Worm (Caenorhabditis elegans): ENCODE data around the gene tag-314.

DNA sequence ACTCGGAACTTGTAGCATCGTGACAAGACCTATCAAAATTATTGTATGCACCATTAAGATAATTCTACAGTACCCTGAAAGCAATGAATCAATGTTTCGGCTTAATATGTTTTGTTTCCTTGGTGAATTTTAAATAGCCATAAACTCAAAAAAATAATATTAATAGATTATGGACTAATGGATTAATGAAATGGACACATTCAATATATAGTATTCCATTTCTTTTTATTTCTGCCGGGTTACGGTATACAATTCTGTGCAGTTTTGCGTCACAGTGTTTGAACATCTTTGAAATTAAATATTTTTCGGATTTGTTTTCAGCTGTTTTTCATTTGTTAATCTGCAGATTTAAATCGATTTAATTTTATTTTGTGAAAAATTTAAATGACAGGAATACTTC, 8.1 kb upstream of the tag-314 start, which contains the start of gene set-22:
- no peak for TF ChIP-seq lim-6 (tag; optimal IDR thresholded peaks at IDR 0.05)
- no peak for TF ChIP-seq ama-1 (optimal IDR thresholded peaks at IDR 0.05)
- no peak for TF ChIP-seq pqm-1 (tag; optimal IDR thresholded peaks at IDR 0.05)
- TF ChIP-seq C08G9.2 (tag; optimal IDR thresholded peaks at IDR 0.05), result no peak
- no peak for TF ChIP-seq zip-5 (tag; optimal IDR thresholded peaks at IDR 0.05)
